Worm (Caenorhabditis elegans) whole organism, L4/young adult: ENCODE results near the gene K09E9.4.

Source experiments
- W03F9.2 ChIP-seq: fragments of 150-350 bp; optimal IDR thresholded peaks from 2 replicates; lab custom pipeline; 2014; ENCODE audit warnings: missing biosample characterization, missing genetic modification characterization
- dao-5 ChIP-seq: sonication (generic microtip); optimal IDR thresholded peaks from 2 replicates; lab custom pipeline; 2016; ENCODE audit warnings: missing genotype, missing genetic modification characterization, moderate library complexity, missing compliant biosample characterization
- him-1 ChIP-seq: sonication (generic microtip); optimal IDR thresholded peaks from 2 replicates; lab custom pipeline; 2016; ENCODE audit warnings: missing genotype, missing genetic modification reagents, missing genetic modification characterization, missing compliant biosample characterization

K09E9.4 gene

DNA sequence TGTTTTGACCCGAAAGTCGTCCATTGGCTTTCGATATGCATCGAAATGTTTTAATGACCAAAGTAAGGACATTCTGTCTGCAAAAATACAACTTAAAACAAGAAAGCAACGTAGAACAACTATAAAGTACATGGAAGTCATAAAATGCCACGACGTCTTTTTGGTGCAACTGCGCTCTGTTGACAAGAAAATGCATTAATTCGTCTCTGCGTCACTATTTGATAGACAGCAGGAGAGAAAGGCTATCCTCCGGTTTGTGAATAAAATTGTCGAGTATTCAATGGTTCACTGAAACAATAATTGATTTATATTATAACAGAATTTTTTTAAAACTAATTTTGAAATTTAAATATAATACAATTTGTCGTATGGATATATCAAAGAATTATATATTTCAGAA is 13.8 kb downstream of the K09E9.4 start, which contains the start of gene ergi-3:
TSS of gene ergi-3 (minus strand) at position 311 of the 400 bp plus-strand sequence.
- TF ChIP-seq dao-5 (tag; lab: Kevin White, UChicago) (no peak), W03F9.2 (tag; lab: Kevin White, UChicago) (peak; percentile 77)

DNA sequence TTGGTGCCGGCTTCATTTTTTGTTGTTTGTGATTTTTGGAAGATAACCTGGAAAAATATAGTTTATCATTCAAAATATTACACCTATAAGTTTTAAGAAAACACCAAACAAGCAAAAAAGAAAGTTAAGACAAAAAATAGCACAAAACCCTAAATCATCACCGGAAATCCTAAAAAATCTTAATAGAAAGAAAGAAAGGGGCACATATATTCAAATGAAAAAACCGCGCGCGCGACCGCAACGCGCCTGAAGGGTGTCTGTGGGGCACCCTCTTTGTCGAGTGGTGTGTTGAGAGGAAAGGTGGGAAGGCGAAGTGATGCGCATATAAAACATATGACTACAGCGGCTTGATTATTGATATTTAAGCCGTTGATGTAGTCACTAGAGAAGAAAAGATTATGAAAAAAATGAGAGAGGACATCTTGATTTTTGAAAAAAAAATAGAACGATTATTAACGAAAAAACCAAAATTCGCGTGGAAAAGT is 16.5 kb downstream of the K09E9.4 start, which contains the start of gene K09E9.3:
TSS of gene K09E9.3 (minus strand) at position 51 of the 485 bp plus-strand sequence.
- TF ChIP-seq him-1 (tag; lab: Kevin White, UChicago) (no peak), dao-5 (tag; lab: Kevin White, UChicago) (no peak), W03F9.2 (tag; lab: Kevin White, UChicago) (no peak)

DNA sequence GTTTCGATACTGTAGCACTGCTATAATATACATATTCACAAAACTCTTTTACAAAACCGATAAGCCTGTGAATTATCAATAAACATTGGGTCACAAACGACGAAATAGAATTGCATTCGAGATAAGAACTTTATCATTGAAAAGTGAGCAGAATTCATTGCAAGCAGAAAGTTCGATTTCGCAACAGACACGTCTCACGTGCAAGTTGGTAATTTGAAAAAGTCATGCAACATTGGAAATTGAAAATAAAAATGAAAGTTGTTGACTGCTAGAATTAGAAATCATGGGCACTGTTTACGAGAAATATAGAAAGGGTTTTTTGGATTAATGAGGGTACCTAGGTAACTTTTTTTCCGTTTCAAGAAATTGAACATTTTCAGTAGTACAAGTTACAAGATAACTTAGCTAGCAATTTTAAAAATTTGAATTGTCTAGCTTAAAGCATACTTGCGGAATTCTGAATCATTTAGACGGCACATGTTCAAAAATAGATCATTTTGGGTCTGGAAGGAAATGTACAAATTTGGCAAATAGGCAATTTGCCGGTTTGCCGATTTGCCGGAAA is 19.6 kb downstream of the K09E9.4 start:
- TF ChIP-seq dao-5 (tag; lab: Kevin White, UChicago): no peak
- TF ChIP-seq W03F9.2 (tag; lab: Kevin White, UChicago): peak; percentile 74
- TF ChIP-seq him-1 (tag; lab: Kevin White, UChicago): peak; percentile 10

DNA sequence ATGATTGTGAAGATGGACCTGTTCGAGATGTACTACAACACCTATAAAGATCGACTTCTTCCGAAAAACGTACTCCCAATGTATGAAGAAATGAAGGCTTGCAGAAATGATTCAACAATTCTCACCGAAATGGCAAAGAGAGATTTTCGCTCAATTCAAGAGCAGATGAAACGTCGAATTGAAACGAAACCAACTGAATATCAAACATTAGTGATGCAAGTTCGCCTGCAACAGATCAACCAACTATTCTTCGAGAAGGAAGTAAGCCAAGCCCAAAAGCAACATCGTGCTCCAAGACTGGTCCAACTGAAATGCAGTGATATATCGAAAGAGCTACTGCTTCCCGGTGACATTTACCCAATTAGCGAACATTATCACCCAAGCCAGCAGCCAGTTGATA is 20.5 kb downstream of the K09E9.4 start:
- TF ChIP-seq W03F9.2 (tag; lab: Kevin White, UChicago) (no peak), dao-5 (tag; lab: Kevin White, UChicago) (no peak), him-1 (tag; lab: Kevin White, UChicago) (no peak)

DNA sequence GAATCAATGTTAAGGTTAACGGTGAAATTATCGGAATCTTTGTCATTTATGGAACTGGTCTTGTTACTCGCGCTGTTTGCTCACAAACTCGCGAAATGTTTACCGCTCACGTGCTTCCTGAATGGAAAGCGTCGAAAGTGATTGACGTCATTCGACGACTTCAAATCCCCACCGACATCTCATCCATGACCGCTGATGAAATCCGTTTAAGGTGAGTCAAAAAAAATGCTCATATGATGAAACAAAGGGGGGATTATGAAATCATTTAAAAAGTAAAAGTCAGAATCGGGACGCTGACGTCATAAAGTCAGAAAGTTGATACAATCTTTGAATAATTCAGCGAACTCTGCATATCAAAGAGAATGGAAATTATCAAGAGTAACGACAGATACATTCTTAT is 21.6 kb downstream of the K09E9.4 start:
- TF ChIP-seq dao-5 (tag; lab: Kevin White, UChicago) (no peak), him-1 (tag; lab: Kevin White, UChicago) (no peak), W03F9.2 (tag; lab: Kevin White, UChicago) (no peak)

DNA sequence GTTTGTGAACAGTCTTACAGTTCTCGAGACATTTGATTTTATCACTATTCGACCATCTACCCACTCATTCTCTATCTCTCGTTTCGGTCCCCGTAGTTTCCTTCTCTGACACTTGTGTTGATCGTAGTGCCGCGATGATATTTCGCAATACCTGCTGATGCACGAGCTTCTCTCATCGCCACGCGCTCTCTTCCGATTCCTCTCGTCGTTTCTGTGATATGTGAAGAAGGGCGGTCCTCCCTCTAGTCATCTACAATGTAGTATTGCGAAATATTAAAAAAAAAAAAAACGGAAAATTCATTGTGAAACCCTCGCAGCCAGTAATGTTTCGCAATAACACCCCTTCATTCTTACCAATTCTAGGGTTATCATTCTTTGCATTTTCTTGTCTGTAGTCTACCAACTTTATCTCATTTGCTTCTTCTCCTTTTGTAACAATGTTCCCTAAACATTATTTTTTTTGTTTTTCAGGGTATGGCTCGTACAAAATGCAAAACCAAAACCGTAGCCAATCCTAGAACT is 22.7 kb downstream of the K09E9.4 start, which contains the start of gene nipi-3:
TSS of gene nipi-3 (plus strand) at position 472 of the 522 bp plus-strand sequence.
- TF ChIP-seq W03F9.2 (tag; lab: Kevin White, UChicago): peak; percentile 86
- TF ChIP-seq dao-5 (tag; lab: Kevin White, UChicago): no peak
- TF ChIP-seq him-1 (tag; lab: Kevin White, UChicago): peak; percentile 82

DNA sequence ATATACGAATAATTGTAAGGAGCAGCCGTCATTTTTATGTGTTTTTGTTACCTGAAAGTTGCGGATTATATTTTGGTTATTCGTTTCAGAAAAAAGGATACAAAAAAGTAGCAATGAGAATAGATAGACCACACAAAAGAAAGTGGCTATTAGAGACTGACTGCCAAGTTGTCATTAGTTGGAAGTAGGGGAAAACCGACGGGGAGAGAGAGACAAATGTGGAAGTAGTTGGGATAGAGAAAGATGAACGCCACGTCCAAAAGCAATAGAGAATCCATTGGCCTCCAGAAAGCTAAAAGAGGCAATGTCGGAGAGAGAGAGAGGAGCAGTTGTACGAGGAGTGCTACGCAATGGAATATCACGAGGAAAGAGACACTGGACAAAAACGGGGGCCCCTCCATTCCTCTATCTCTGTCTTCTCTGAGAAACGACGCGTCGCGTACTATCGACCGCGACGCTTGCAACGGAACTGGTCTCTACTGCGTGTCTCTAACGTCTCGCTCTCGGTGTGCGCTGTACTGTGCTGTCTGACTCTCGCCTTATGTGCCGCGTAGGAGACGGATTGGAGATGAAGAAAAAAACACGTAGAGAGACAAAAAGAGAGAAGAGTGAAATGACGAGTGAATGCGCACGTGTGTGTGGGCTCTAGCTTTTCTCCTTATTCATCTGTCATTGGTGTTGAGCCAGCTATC is 23.5 kb downstream of the K09E9.4 start, which contains the start of gene rab-14:
TSS of gene rab-14 (minus strand) at position 51 of the 692 bp plus-strand sequence.
- TF ChIP-seq him-1 (tag; lab: Kevin White, UChicago) (peak; percentile 54), dao-5 (tag; lab: Kevin White, UChicago) (peak; percentile 50), W03F9.2 (tag; lab: Kevin White, UChicago) (no peak)

DNA sequence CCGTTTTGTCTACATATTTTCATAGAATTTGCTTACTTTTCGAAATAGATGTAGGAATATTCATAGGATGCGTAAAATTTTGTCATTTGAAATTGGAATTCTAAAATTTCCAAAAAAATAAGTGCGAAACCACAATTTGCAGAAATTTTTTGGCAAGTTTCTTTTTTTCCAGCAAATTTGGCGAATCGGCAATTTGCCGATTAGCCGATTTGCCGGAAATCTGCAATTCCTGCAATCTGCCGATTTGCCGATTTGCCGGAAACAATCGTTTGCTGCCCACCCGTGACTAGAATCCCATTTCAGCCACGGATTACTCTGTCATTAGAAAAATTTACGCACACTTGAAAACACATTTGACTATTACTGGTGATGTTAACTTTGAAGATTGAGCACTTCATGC is 26.0 kb downstream of the K09E9.4 start:
- no peak for TF ChIP-seq dao-5 (tag; lab: Kevin White, UChicago)
- TF ChIP-seq him-1 (tag; lab: Kevin White, UChicago): no peak
- no peak for TF ChIP-seq W03F9.2 (tag; lab: Kevin White, UChicago)

DNA sequence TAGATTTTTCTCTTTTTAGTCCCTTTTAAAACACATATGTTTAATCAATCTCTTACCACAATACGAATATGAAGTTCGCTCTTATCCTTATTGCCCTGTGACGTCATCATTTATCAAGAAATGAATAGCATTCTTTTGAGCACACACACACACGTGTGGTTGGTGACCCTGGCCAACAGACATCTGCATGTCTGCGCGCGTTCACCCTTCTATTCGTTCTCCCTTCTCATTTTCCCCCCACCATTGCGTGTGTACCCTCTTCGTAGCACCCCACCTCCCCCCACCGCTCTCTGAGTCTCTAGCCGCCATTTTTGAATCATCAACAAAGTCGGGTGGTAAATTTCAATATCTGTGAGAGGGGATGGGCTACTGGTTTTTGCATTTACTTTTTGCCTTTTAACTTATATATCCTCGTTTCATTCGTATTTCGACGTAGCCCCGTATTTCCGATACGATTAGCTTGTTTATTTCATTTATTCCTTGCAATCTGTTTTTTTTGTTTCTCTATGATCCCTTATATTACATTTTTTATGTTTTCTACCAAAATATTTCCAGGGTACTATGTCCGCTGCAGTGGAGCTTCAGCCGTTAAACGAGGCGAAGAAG is 29.6 kb downstream of the K09E9.4 start, which contains the start of gene ent-2:
TSS of gene ent-2 (plus strand) at position 556 of the 606 bp plus-strand sequence.
- TF ChIP-seq him-1 (tag; lab: Kevin White, UChicago): peak; percentile 68
- TF ChIP-seq dao-5 (tag; lab: Kevin White, UChicago): no peak
- TF ChIP-seq W03F9.2 (tag; lab: Kevin White, UChicago): no peak

DNA sequence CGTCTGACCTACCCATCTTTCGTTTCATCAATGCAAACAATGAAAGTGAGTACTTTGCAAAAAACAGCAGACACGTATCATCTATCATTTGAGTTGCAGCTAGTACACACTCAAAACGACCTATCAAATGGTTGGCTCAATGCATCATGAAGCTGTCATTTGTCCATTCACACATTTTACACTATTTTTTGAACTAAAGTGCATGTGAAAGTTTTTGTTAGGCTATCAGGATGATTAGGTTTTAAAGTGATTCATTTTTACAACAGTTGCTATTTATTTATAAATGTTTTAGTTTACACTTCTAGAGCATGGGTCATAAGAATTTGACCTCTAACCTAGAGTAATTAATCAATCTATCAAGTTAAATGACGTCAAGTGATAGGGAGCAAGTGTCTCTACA is 30.3 kb downstream of the K09E9.4 start:
- TF ChIP-seq him-1 (tag; lab: Kevin White, UChicago): no peak

DNA sequence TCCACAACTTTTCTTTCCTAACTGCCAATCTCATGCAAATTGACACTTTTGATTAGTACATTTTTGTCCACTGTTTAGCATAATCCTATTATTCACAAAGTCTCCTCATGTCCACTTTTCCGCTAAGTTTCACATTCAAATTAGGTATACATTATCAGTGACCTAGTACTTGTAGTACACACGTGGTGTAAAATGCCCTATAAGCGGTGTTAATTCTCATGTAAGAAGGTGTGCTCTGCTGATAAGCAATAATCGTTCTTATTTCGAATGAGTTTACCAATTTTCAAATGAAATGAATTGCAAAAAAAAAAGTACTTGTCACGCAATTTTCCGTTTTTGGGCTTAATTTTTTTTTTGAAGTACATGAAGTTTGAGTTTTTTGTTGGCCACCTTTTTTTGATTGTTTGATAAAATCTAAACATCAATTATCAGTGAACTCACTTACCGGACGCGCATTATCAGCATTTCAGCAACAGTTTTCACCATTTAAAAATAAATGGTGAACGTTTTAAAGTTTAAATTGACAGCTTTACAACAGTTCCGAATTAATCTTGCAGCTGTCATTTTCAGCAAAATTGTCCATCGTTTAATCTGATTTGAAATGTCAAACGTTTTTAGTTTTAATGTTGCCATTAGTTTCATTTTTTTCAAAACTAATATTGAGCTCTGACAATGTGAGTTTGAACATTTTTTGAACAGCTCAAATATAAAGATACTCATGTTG is 31.4 kb downstream of the K09E9.4 start:
- TF ChIP-seq W03F9.2 (tag; lab: Kevin White, UChicago) (no peak), dao-5 (tag; lab: Kevin White, UChicago) (no peak), him-1 (tag; lab: Kevin White, UChicago) (no peak)

DNA sequence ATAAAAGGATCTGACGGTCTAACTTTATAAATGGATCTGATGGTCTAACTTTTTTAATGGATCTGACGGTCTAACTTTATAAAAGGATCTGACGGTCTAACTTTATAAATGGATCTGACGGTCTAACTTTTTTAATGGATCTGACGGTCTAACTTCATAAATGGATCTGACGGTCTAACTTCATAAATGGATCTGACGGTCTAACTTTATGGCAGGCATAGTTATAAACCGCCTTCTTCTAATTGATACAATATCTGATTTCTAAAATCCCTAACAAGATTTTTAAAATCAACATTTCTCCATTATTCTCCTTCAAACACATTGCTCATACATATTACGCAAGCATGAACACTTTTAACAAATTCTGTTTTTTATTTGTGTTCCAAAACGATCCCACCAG is 33.2 kb downstream of the K09E9.4 start, which contains the start of gene K09A9.8:
TSS of gene K09A9.8 (minus strand) at position 101 of the 400 bp plus-strand sequence.
- no peak for TF ChIP-seq W03F9.2 (tag; lab: Kevin White, UChicago)
- TF ChIP-seq dao-5 (tag; lab: Kevin White, UChicago): no peak
